Fruit fly (Drosophila melanogaster) whole organism, embryonic: ENCODE measurements around the gene Hsp67Ba.
A peak's percentile ranks its signal among the peaks of the same experiment; 100 is the strongest.

Experiments used
- B-H1 ChIP-seq: fragments of 200-800 bp; sonication (Bioruptor generic); IDR thresholded peaks from 3 replicates; pipeline ENCODE4 v1.3.6; 2022; ENCODE audit warnings: missing biosample characterization, missing genetic modification characterization
- C15 ChIP-seq: fragments of 200-800 bp; sonication (Bioruptor generic); IDR thresholded peaks from 3 replicates; pipeline ENCODE4 v1.3.6; 2022; ENCODE audit warnings: missing biosample characterization, missing genetic modification characterization
- CG10543 ChIP-seq: fragments of 200-800 bp; sonication (Bioruptor generic); optimal IDR thresholded peaks from 3 replicates; lab custom pipeline; 2017; ENCODE audit warnings: missing biosample characterization, mild to moderate bottlenecking, missing genetic modification characterization, moderate library complexity
- CG11695 ChIP-seq: fragments of 200-800 bp; sonication (Bioruptor generic); IDR thresholded peaks from 3 replicates; pipeline ENCODE4 v1.3.6; 2022; ENCODE audit warnings: missing biosample characterization, missing genetic modification characterization
- CG1233 ChIP-seq: fragments of 200-800 bp; sonication (Bioruptor generic); optimal IDR thresholded peaks from 4 replicates; lab custom pipeline; 2018; ENCODE audit warnings: missing biosample characterization, mild to moderate bottlenecking, missing genetic modification characterization
- CG12942 ChIP-seq: fragments of 200-800 bp; sonication (Bioruptor generic); optimal IDR thresholded peaks from 3 replicates; lab custom pipeline; 2016; ENCODE audit warnings: missing biosample characterization, missing genetic modification characterization
- CG14050 ChIP-seq: fragments of 200-800 bp; sonication (Bioruptor generic); IDR thresholded peaks from 3 replicates; pipeline ENCODE4 v1.3.6; 2022; ENCODE audit warnings: missing biosample characterization, missing genetic modification characterization
- CG14965 ChIP-seq: fragments of 200-800 bp; sonication (Bioruptor generic); optimal IDR thresholded peaks from 2 replicates; lab custom pipeline; 2016; ENCODE audit warnings: missing biosample characterization, missing genetic modification characterization, borderline replicate concordance
- CG17829 ChIP-seq: fragments of 200-800 bp; optimal IDR thresholded peaks from 2 replicates; lab custom pipeline; 2019; ENCODE audit warnings: missing biosample characterization, mild to moderate bottlenecking, missing genetic modification characterization, moderate library complexity
- CG1792 ChIP-seq: fragments of 200-800 bp; sonication (Bioruptor generic); optimal IDR thresholded peaks from 2 replicates; lab custom pipeline; 2016; ENCODE audit warnings: missing biosample characterization, missing genetic modification characterization
- CG1832 ChIP-seq: fragments of 200-800 bp; sonication (Bioruptor generic); optimal IDR thresholded peaks from 2 replicates; lab custom pipeline; 2017; ENCODE audit warnings: missing biosample characterization, mild to moderate bottlenecking, missing genetic modification characterization, inconsistent platforms
- CG2875 ChIP-seq: fragments of 200-800 bp; sonication (Bioruptor generic); optimal IDR thresholded peaks from 2 replicates; lab custom pipeline; 2017; ENCODE audit warnings: missing biosample characterization, mild to moderate bottlenecking, missing genetic modification characterization, missing genetic modification reagents
- CG3281 ChIP-seq: fragments of 200-800 bp; sonication (Bioruptor generic); optimal IDR thresholded peaks from 3 replicates; lab custom pipeline; 2017; ENCODE audit warnings: missing biosample characterization, mild to moderate bottlenecking, missing genetic modification characterization
- CG43689 ChIP-seq: fragments of 200-800 bp; sonication (Bioruptor generic); IDR thresholded peaks from 2 replicates; pipeline ENCODE4 v1.3.6; 2022; ENCODE audit warnings: missing biosample characterization, missing genetic modification characterization
- CG6272 ChIP-seq: fragments of 200-800 bp; sonication (Bioruptor generic); IDR thresholded peaks from 2 replicates; pipeline ENCODE4 v1.3.6; 2022; ENCODE audit warnings: missing biosample characterization, missing genetic modification characterization
- CG6765 ChIP-seq: fragments of 200-800 bp; sonication (Bioruptor generic); optimal IDR thresholded peaks from 3 replicates; lab custom pipeline; 2017; ENCODE audit warnings: missing biosample characterization, mild to moderate bottlenecking, missing genetic modification characterization
- CG9932 ChIP-seq: fragments of 200-800 bp; sonication (Bioruptor generic); IDR thresholded peaks from 2 replicates; pipeline ENCODE4 v1.3.6; 2022; ENCODE audit warnings: missing biosample characterization, missing genetic modification characterization
- CTCF ChIP-seq: fragments of 200-800 bp; sonication (Bioruptor generic); optimal IDR thresholded peaks from 2 replicates; lab custom pipeline; 2017; ENCODE audit warnings: missing biosample characterization, mild to moderate bottlenecking, missing genetic modification characterization, moderate library complexity
- Chrac-16 ChIP-seq: fragments of 200-800 bp; sonication (Bioruptor generic); optimal IDR thresholded peaks from 3 replicates; lab custom pipeline; 2016; ENCODE audit warnings: missing biosample characterization, missing genetic modification characterization
- Dbx ChIP-seq: fragments of 200-800 bp; sonication (Bioruptor generic); IDR thresholded peaks from 3 replicates; pipeline ENCODE4 v1.3.6; 2022; ENCODE audit warnings: missing biosample characterization, missing genetic modification characterization
- Dll ChIP-seq: fragments of 200-800 bp; sonication (Bioruptor generic); IDR thresholded peaks from 4 replicates; pipeline ENCODE4 v1.3.6; 2022; ENCODE audit warnings: missing biosample characterization, missing genetic modification characterization; ENCODE audit not compliant: partially characterized antibody
- HLHmδ ChIP-seq: fragments of 200-800 bp; sonication (Bioruptor generic); optimal IDR thresholded peaks from 2 replicates; lab custom pipeline; 2018; ENCODE audit warnings: missing biosample characterization, mild to moderate bottlenecking, missing genetic modification characterization, moderate library complexity
- Nf-YA ChIP-seq: fragments of 200-800 bp; sonication (Bioruptor generic); IDR thresholded peaks from 2 replicates; pipeline ENCODE4 v1.3.6; 2022; ENCODE audit warnings: missing biosample characterization, missing genetic modification characterization
- Oaz ChIP-seq: fragments of 200-800 bp; sonication (Bioruptor generic); IDR thresholded peaks from 2 replicates; pipeline ENCODE4 v1.3.6; 2022; ENCODE audit warnings: missing biosample characterization, missing genetic modification characterization
- Rfx ChIP-seq: fragments of 200-800 bp; sonication (Bioruptor generic); IDR thresholded peaks from 2 replicates; pipeline ENCODE4 v1.3.6; 2022; ENCODE audit warnings: missing biosample characterization, missing genetic modification characterization
- Six4 ChIP-seq: fragments of 200-800 bp; sonication (Bioruptor generic); optimal IDR thresholded peaks from 2 replicates; lab custom pipeline; 2016; ENCODE audit warnings: missing biosample characterization, missing genetic modification characterization
- Sox100B ChIP-seq: fragments of 200-800 bp; sonication (Bioruptor generic); optimal IDR thresholded peaks from 3 replicates; lab custom pipeline; 2018; ENCODE audit warnings: missing biosample characterization, mild to moderate bottlenecking, missing genetic modification characterization
- Spps ChIP-seq: fragments of 200-800 bp; sonication (Bioruptor generic); optimal IDR thresholded peaks from 2 replicates; lab custom pipeline; 2018; ENCODE audit warnings: missing biosample characterization, mild to moderate bottlenecking, missing genetic modification characterization
- Vsx1 ChIP-seq: fragments of 200-800 bp; sonication (Bioruptor generic); optimal IDR thresholded peaks from 2 replicates; lab custom pipeline; 2017; ENCODE audit warnings: missing biosample characterization, mild to moderate bottlenecking, missing genetic modification characterization, missing genetic modification reagents
- Xbp1 ChIP-seq: fragments of 200-800 bp; sonication (Bioruptor generic); optimal IDR thresholded peaks from 3 replicates; lab custom pipeline; 2016; ENCODE audit warnings: missing biosample characterization, mild to moderate bottlenecking, missing genetic modification characterization
- YL-1 ChIP-seq: fragments of 200-800 bp; sonication (Bioruptor generic); optimal IDR thresholded peaks from 3 replicates; lab custom pipeline; 2017; ENCODE audit warnings: missing biosample characterization, mild to moderate bottlenecking, missing genetic modification characterization
- amos ChIP-seq: fragments of 200-800 bp; sonication (Bioruptor generic); IDR thresholded peaks from 2 replicates; pipeline ENCODE4 v1.3.6; 2022; ENCODE audit warnings: missing biosample characterization, missing genetic modification characterization; ENCODE audit not compliant: partially characterized antibody
- ap ChIP-seq: fragments of 200-800 bp; sonication (Bioruptor generic); IDR thresholded peaks from 2 replicates; pipeline ENCODE4 v1.3.6; 2022; ENCODE audit warnings: missing biosample characterization, missing genetic modification characterization
- bcd ChIP-seq: fragments of 200-800 bp; sonication (Bioruptor generic); optimal IDR thresholded peaks from 2 replicates; lab custom pipeline; 2017; ENCODE audit warnings: missing biosample characterization, mild to moderate bottlenecking, missing genetic modification characterization
- bigmax ChIP-seq: fragments of 200-800 bp; sonication (Bioruptor generic); optimal IDR thresholded peaks from 2 replicates; lab custom pipeline; 2018; ENCODE audit warnings: missing biosample characterization, mild to moderate bottlenecking, missing genetic modification characterization
- chif ChIP-seq, 2 experiments: fragments of 200-800 bp; sonication (Bioruptor generic); optimal IDR thresholded peaks; 3 replicates each; lab custom pipeline; 2016; ENCODE audit warnings: missing biosample characterization in 2 of 2, missing genetic modification characterization in 2 of 2
- dmrt99B ChIP-seq: fragments of 200-800 bp; sonication (Bioruptor generic); optimal IDR thresholded peaks from 2 replicates; lab custom pipeline; 2018; ENCODE audit warnings: missing biosample characterization, mild to moderate bottlenecking, missing genetic modification characterization, moderate library complexity
- exex ChIP-seq: fragments of 200-800 bp; sonication (Bioruptor generic); optimal IDR thresholded peaks from 4 replicates; lab custom pipeline; 2018; ENCODE audit warnings: missing biosample characterization, mild to moderate bottlenecking, missing genetic modification characterization, moderate library complexity
- fd64A ChIP-seq: fragments of 200-800 bp; sonication (Bioruptor generic); optimal IDR thresholded peaks from 3 replicates; lab custom pipeline; 2018; ENCODE audit warnings: missing biosample characterization, mild to moderate bottlenecking, missing genetic modification characterization
- fru ChIP-seq: fragments of >200 bp; optimal IDR thresholded peaks from 2 replicates; lab custom pipeline; 2017
- fu2 ChIP-seq: fragments of 200-800 bp; sonication (Bioruptor generic); optimal IDR thresholded peaks from 2 replicates; lab custom pipeline; 2016; ENCODE audit warnings: missing biosample characterization, missing genetic modification characterization
- h ChIP-seq: fragments of >200 bp; optimal IDR thresholded peaks from 2 replicates; lab custom pipeline; 2017
- jing ChIP-seq: fragments of 200-800 bp; sonication (Bioruptor generic); optimal IDR thresholded peaks from 2 replicates; lab custom pipeline; 2018; ENCODE audit warnings: missing biosample characterization, mild to moderate bottlenecking, missing genetic modification characterization
- kah ChIP-seq: fragments of 200-800 bp; sonication (Bioruptor generic); optimal IDR thresholded peaks from 2 replicates; lab custom pipeline; 2018; ENCODE audit warnings: missing biosample characterization, mild to moderate bottlenecking, missing genetic modification characterization
- lola ChIP-seq, 3 experiments: fragments of >200 bp in 2 of 3; fragments of 200-800 bp in 1 of 3; sonication (Bioruptor generic) in 1 of 3; optimal IDR thresholded peaks; 2 replicates each; lab custom pipeline; 2017 to 2019; ENCODE audit warnings: missing biosample characterization in 3 of 3, missing genetic modification characterization in 3 of 3, mild to moderate bottlenecking in 1 of 3, moderate library complexity in 1 of 3
- pfk ChIP-seq: fragments of 200-800 bp; sonication (Bioruptor generic); optimal IDR thresholded peaks from 2 replicates; lab custom pipeline; 2018; ENCODE audit warnings: missing biosample characterization, mild to moderate bottlenecking, missing genetic modification characterization, moderate library complexity
- pum ChIP-seq: fragments of 200-800 bp; sonication (Bioruptor generic); optimal IDR thresholded peaks from 2 replicates; lab custom pipeline; 2016; ENCODE audit warnings: missing biosample characterization, missing genetic modification characterization
- sna ChIP-seq: fragments of 200-800 bp; sonication (Bioruptor generic); IDR thresholded peaks from 2 replicates; pipeline ENCODE4 v1.3.6; 2022; ENCODE audit warnings: missing biosample characterization, missing genetic modification characterization; ENCODE audit not compliant: partially characterized antibody
- sob ChIP-seq: fragments of 200-800 bp; sonication (Bioruptor generic); IDR thresholded peaks from 2 replicates; pipeline ENCODE4 v1.3.6; 2022; ENCODE audit warnings: missing biosample characterization, missing genetic modification characterization
- sug ChIP-seq: fragments of 200-800 bp; optimal IDR thresholded peaks from 2 replicates; lab custom pipeline; 2019; ENCODE audit warnings: missing biosample characterization, mild to moderate bottlenecking, missing genetic modification characterization, moderate library complexity
- zfh1 ChIP-seq: fragments of 200-800 bp; sonication (Bioruptor generic); IDR thresholded peaks from 3 replicates; pipeline ENCODE4 v1.3.6; 2022; ENCODE audit warnings: missing biosample characterization, missing genetic modification characterization

Hsp67Ba gene

dm6 chr3L:9426656-9427294 lies 47.4 kb upstream of the Hsp67Ba start, which contains the start of the genes Atat and Shc (continued):
- TF ChIP-seq CG17829 (tag; lab: Kevin White, UChicago) (peak; percentile 98), fu2 (GFP tag; lab: Kevin White, UChicago) (peak; percentile 100), fd64A (peak; percentile 89), CG1233 (peak; percentile 98), CG12942 (GFP tag; lab: Kevin White, UChicago) (peak; percentile 100), CG6272 (GFP tag; lab: Robert Waterston, UW) (peak; percentile 100), ap (GFP tag; lab: Robert Waterston, UW) (peak; percentile 99), pum (GFP tag; lab: Kevin White, UChicago) (peak; percentile 100), Sox100B (peak; percentile 90), Nf-YA (GFP tag; lab: Robert Waterston, UW) (peak; percentile 99), zfh1 (peak; percentile 100), CG14050 (GFP tag; lab: Robert Waterston, UW) (peak; percentile 99), CG11695 (GFP tag; lab: Robert Waterston, UW) (peak; percentile 97), YL-1 (GFP tag; lab: Kevin White, UChicago) (peak; percentile 98), Rfx (peak; percentile 100), jing (GFP tag; lab: Kevin White, UChicago) (peak; percentile 99), CG6765 (GFP tag; lab: Kevin White, UChicago) (peak; percentile 93), Oaz (GFP tag; lab: Robert Waterston, UW) (peak; percentile 99), Six4 (GFP tag; lab: Kevin White, UChicago) (peak; percentile 99), CG9932 (GFP tag; lab: Robert Waterston, UW) (peak; percentile 100), Vsx1 (GFP tag; lab: Kevin White, UChicago) (peak; percentile 92), sna (peak; percentile 92), Dbx (GFP tag; lab: Robert Waterston, UW) (peak; percentile 100), CG1792 (GFP tag; lab: Kevin White, UChicago) (peak; percentile 99), fru (lab: Kevin White, UChicago) (no peak), sug (tag; lab: Kevin White, UChicago) (peak; percentile 98), B-H1 (GFP tag; lab: Robert Waterston, UW) (peak; percentile 99), sob (peak; percentile 100), chif (GFP tag; optimal IDR thresholded peaks at IDR 0.05; lab: Kevin White, UChicago) (peak; percentile 99 to 100), CG43689 (peak; percentile 98), Dll (GFP tag; lab: Robert Waterston, UW) (peak; percentile 93), dmrt99B (tag; lab: Kevin White, UChicago) (peak; percentile 97), exex (tag; lab: Kevin White, UChicago) (peak; percentile 91), CTCF (GFP tag; lab: Kevin White, UChicago) (peak; percentile 62), pfk (GFP tag; lab: Kevin White, UChicago) (peak; percentile 66), CG3281 (GFP tag; lab: Kevin White, UChicago) (peak; percentile 97), Spps (peak; percentile 95), h (no peak), Xbp1 (GFP tag; lab: Kevin White, UChicago) (peak; percentile 100), C15 (GFP tag; lab: Robert Waterston, UW) (peak; percentile 99), lola (GFP tag; optimal IDR thresholded peaks at IDR 0.05; lab: Kevin White, UChicago) (peak in 1 of 3 experiments; percentile 98), CG2875 (peak; percentile 95), HLHmδ (GFP tag; lab: Kevin White, UChicago) (no peak), CG10543 (peak; percentile 98), Chrac-16 (peak; percentile 100), bcd (GFP tag; lab: Kevin White, UChicago) (peak; percentile 99), CG1832 (GFP tag; lab: Kevin White, UChicago) (peak; percentile 42), bigmax (GFP tag; lab: Kevin White, UChicago) (peak; percentile 72), kah (GFP tag; lab: Kevin White, UChicago) (peak; percentile 89), amos (peak; percentile 88), CG14965 (peak; percentile 91)
